Worm (Caenorhabditis elegans) whole organism, L2 larva: ENCODE measurements around the gene F58F6.5.

Experiments
- ZK546.5 ChIP-seq: sonication (generic microtip); optimal IDR thresholded peaks from 2 replicates; lab custom pipeline; 2017; ENCODE audit warnings: missing biosample characterization, missing genetic modification characterization
- ama-1 ChIP-seq: fragments of 150-350 bp; optimal IDR thresholded peaks from 2 replicates; lab custom pipeline; 2018; ENCODE audit warnings: inconsistent platforms
- crh-2 ChIP-seq: sonication (generic microtip); optimal IDR thresholded peaks from 2 replicates; lab custom pipeline; 2017; ENCODE audit warnings: missing biosample characterization, missing genetic modification characterization
- elt-1 ChIP-seq: fragments of 150-350 bp; optimal IDR thresholded peaks from 2 replicates; lab custom pipeline; 2014; ENCODE audit warnings: missing biosample characterization, missing genetic modification characterization
- lsy-2 ChIP-seq, 2 experiments: fragments of 150-350 bp in 1 of 2; sonication (generic microtip) in 1 of 2; optimal IDR thresholded peaks; 2 replicates each; lab custom pipeline; 2014 to 2017; ENCODE audit warnings: missing biosample characterization in 2 of 2, missing genetic modification characterization in 2 of 2
- mdl-1 ChIP-seq, 2 experiments: fragments of 150-350 bp in 1 of 2; sonication (generic microtip) in 1 of 2; optimal IDR thresholded peaks; 2 replicates each; lab custom pipeline; 2017; ENCODE audit warnings: missing biosample characterization in 2 of 2, missing genetic modification characterization in 2 of 2
- nhr-11 ChIP-seq: fragments of 150-350 bp; optimal IDR thresholded peaks from 2 replicates; lab custom pipeline; 2014; ENCODE audit warnings: missing biosample characterization, missing genetic modification characterization
- nhr-12 ChIP-seq: fragments of 150-350 bp; optimal IDR thresholded peaks from 2 replicates; lab custom pipeline; 2014; ENCODE audit warnings: missing biosample characterization, missing genetic modification characterization
- nhr-77 ChIP-seq: fragments of 150-350 bp; optimal IDR thresholded peaks from 2 replicates; lab custom pipeline; 2014; ENCODE audit warnings: missing biosample characterization, missing genetic modification characterization
- skn-1 ChIP-seq: sonication (generic microtip); optimal IDR thresholded peaks from 2 replicates; lab custom pipeline; 2017; ENCODE audit warnings: missing biosample characterization, missing genetic modification characterization
- snpc-4 ChIP-seq: fragments of 150-350 bp; optimal IDR thresholded peaks from 2 replicates; lab custom pipeline; 2014; ENCODE audit warnings: missing biosample characterization, missing genetic modification characterization
- zag-1 ChIP-seq: fragments of 150-350 bp; optimal IDR thresholded peaks from 2 replicates; lab custom pipeline; 2014; ENCODE audit warnings: missing biosample characterization, missing genetic modification characterization
- ztf-11 ChIP-seq: sonication (generic microtip); optimal IDR thresholded peaks from 2 replicates; lab custom pipeline; 2017; ENCODE audit warnings: missing biosample characterization, missing genetic modification characterization
- ztf-4 ChIP-seq: fragments of 150-350 bp; optimal IDR thresholded peaks from 2 replicates; lab custom pipeline; 2014; ENCODE audit warnings: missing biosample characterization, missing genetic modification characterization

ce11 chrIV:1378954-1379353 is 35.5 kb downstream of the F58F6.5 start:
- no peak for TF ChIP-seq nhr-12 (tag; lab: Kevin White, UChicago)
- no peak for TF ChIP-seq elt-1 (tag; lab: Kevin White, UChicago)
- TF ChIP-seq zag-1 = no peak
- TF ChIP-seq skn-1 (tag; lab: Kevin White, UChicago) = no peak
- no peak for TF ChIP-seq lsy-2 (tag; optimal IDR thresholded peaks at IDR 0.05; lab: Kevin White, UChicago)
- TF ChIP-seq nhr-77 (tag; lab: Kevin White, UChicago) = no peak
- no peak for TF ChIP-seq ztf-4
- TF ChIP-seq crh-2 (tag; lab: Kevin White, UChicago) = no peak
- no peak for TF ChIP-seq ama-1 (lab: Kevin White, UChicago)
- TF ChIP-seq nhr-11 = no peak
- TF ChIP-seq ZK546.5 = no peak
- no peak for TF ChIP-seq mdl-1 (tag; optimal IDR thresholded peaks at IDR 0.05; lab: Kevin White, UChicago)
- TF ChIP-seq snpc-4 (tag; lab: Kevin White, UChicago) = no peak
- TF ChIP-seq ztf-11 (tag; lab: Kevin White, UChicago) = no peak
